Fruit fly (Drosophila melanogaster) whole organism, prepupa: ENCODE results near the gene CG11426.

Experiments
- Blimp-1 ChIP-seq: fragments of 200-800 bp; sonication (Bioruptor generic); optimal IDR thresholded peaks from 3 replicates; lab custom pipeline; 2017; ENCODE audit warnings: missing biosample characterization, missing genetic modification characterization, mild to moderate bottlenecking, moderate library complexity, missing genetic modification reagents
- CG1621 ChIP-seq: fragments of 200-800 bp; sonication (Bioruptor generic); optimal IDR thresholded peaks from 3 replicates; lab custom pipeline; 2018; ENCODE audit warnings: missing biosample characterization, mild to moderate bottlenecking, missing genetic modification characterization
- CG4318 ChIP-seq: fragments of 200-800 bp; sonication (Bioruptor generic); optimal IDR thresholded peaks from 3 replicates; lab custom pipeline; 2017; ENCODE audit warnings: missing biosample characterization, mild to moderate bottlenecking, missing genetic modification characterization
- Lpt ChIP-seq: fragments of 200-800 bp; sonication (Bioruptor generic); optimal IDR thresholded peaks from 3 replicates; lab custom pipeline; 2016; ENCODE audit warnings: missing biosample characterization, missing genetic modification characterization
- OdsH ChIP-seq: fragments of 200-800 bp; sonication (Bioruptor generic); optimal IDR thresholded peaks from 3 replicates; lab custom pipeline; 2016; ENCODE audit warnings: missing biosample characterization, missing genetic modification characterization
- dac ChIP-seq: fragments of 200-800 bp; sonication (Bioruptor generic); optimal IDR thresholded peaks from 2 replicates; lab custom pipeline; 2017; ENCODE audit warnings: missing biosample characterization, mild to moderate bottlenecking, missing genetic modification characterization
- fd85E ChIP-seq: fragments of 200-800 bp; sonication (Bioruptor generic); optimal IDR thresholded peaks from 3 replicates; lab custom pipeline; 2016; ENCODE audit warnings: missing biosample characterization, missing genetic modification characterization
- net ChIP-seq: fragments of 200-800 bp; sonication (Bioruptor generic); optimal IDR thresholded peaks from 3 replicates; lab custom pipeline; 2016; ENCODE audit warnings: missing biosample characterization, missing genetic modification characterization
- svp ChIP-seq: fragments of 200-800 bp; sonication (Bioruptor generic); peaks from one replicate; lab custom pipeline; 2016; ENCODE audit warnings: missing biosample characterization, missing genetic modification characterization

DNA sequence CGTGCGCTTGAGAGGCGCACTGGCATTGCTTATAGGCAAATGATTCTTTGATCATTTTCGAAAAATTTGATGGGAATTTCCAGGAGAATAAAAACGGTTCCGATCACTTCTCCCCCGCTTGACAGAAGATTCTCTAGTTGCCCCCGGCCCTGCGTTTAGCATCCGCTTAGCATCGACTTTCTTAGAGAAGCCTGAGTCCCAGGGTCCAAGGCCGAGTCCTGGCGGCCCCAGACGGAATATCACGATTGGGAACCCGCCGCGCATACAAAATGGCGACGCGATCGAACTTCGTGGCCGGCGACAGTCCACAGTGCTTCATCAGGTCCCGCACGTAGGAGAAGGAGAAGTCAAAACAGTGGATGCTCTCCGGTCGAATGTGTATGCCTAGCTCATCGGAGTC, 33.4 kb downstream of the CG11426 start, which contains the start of gene CG43331:
- no peak for TF ChIP-seq dac (GFP tag; lab: Kevin White, UChicago)
- no peak for TF ChIP-seq OdsH (GFP tag; lab: Kevin White, UChicago)
- no peak for TF ChIP-seq CG1621 (tag; lab: Kevin White, UChicago)
- TF ChIP-seq net: no peak
- TF ChIP-seq fd85E: no peak
- TF ChIP-seq svp (GFP tag; lab: Kevin White, UChicago): no peak
- TF ChIP-seq Lpt (GFP tag; lab: Kevin White, UChicago): no peak
- no peak for TF ChIP-seq CG4318 (GFP tag; lab: Kevin White, UChicago)
- TF ChIP-seq Blimp-1: no peak
